Fruit fly (Drosophila melanogaster): Measurements from ENCODE around the gene Jarid2.

Jarid2 gene

DNA sequence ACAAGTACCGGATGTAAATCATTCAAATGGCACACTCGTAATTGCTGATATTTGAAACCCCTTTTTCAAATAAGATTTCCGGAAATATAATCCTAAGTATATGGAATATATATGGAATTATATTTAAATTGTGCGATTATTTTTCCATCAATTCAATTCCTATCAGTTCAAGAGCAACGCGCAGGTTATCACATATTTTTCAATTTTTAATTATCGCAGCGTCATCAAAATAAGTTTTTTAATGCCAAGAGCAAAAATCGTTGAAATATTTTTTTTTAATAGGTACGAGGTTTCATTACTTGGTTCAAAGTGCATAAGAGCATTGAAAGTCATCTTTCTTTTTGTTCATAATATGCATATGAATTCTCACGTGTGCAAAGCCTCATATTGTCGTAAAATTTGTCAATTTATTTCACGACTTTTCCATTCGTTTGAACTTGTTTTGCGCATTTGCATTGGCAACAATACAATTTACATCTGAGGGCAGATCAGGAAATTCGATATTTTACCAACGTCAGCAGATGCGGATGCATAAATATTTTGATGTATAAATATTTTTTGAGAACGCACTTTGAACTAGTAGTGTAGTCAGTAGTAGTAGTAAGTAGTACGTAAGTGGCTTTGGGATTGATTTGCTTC is 21.3 kb downstream of the Jarid2 start:
- TF ChIP-seq CG8478 (optimal IDR thresholded peaks at IDR 0.05): no peak
- TF ChIP-seq usp (GFP tag; optimal IDR thresholded peaks at IDR 0.05): no peak
- no peak for TF ChIP-seq Dll (optimal IDR thresholded peaks at IDR 0.05)
- no peak for TF ChIP-seq pan (optimal IDR thresholded peaks at IDR 0.05)

DNA sequence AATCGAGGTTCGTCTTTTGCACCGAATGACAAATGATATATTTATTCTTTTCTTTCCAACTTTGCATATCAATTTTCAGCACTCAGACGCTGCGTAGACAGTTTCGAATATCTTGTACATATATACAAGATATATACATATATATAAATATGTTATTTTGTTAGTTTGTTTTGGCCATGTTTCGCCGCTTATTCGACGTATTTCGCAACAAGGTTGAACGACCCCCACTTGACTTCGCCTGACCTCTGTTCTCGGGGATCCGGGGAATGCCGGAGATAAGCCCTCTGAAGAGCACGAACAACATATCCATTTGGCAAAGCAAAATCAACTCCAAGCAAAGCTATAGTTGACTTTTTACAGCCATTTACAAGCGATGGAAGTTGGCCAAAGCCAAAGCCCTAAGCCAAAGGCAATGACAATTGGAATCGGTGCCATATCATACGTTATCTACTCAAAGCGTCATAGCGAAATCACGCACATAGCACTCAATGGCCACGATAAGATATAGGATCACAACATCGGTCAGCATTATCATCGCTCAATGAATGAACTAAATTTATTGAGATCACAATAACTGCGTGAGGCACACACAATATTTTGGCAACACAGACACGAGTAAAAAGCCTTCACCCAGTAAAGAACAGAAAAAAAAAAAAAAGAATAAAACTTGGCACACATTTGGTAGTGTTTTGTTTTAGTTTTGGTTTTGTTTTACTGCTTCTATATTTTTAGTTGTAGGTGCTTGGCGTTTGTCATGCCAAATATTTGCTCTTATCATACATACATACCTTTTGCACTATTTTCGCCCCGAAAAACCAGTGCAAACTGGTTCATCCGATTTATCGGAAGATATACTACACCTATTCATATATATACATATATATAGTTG is 23.3 kb downstream of the Jarid2 start:
- no peak for TF ChIP-seq psq (optimal IDR thresholded peaks at IDR 0.05)
- no peak for TF ChIP-seq EcR (GFP tag; optimal IDR thresholded peaks at IDR 0.05)
- TF ChIP-seq CG8478 (optimal IDR thresholded peaks at IDR 0.05): no peak
- no peak for TF ChIP-seq pan (optimal IDR thresholded peaks at IDR 0.05)
- no peak for TF ChIP-seq usp (GFP tag; optimal IDR thresholded peaks at IDR 0.05)
- no peak for TF ChIP-seq Dll (optimal IDR thresholded peaks at IDR 0.05)

DNA sequence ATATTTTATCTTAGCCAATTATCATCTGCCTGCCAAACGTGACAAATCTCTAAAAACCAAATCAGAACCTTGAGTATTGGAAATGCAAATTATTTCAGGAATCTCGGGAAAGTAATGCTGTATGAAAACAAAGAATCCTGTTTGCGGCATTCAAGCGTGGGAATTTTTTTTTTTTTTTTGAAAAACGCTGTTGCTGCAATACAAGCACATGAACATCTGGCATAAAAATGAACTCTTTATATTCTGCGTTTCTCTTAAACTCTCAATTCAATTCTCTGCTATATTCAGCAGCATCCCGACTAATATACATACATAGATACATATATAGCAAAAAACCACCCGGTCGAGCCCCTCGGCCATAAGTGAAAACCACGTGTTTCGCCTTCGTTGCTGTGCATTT is 24.5 kb downstream of the Jarid2 start:
- no peak for TF ChIP-seq pan (optimal IDR thresholded peaks at IDR 0.05)
- TF ChIP-seq psq (optimal IDR thresholded peaks at IDR 0.05): no peak
- no peak for TF ChIP-seq Dll (optimal IDR thresholded peaks at IDR 0.05)
- no peak for TF ChIP-seq EcR (GFP tag; optimal IDR thresholded peaks at IDR 0.05)
- no peak for TF ChIP-seq CG8478 (optimal IDR thresholded peaks at IDR 0.05)
- TF ChIP-seq usp (GFP tag; optimal IDR thresholded peaks at IDR 0.05): no peak

DNA sequence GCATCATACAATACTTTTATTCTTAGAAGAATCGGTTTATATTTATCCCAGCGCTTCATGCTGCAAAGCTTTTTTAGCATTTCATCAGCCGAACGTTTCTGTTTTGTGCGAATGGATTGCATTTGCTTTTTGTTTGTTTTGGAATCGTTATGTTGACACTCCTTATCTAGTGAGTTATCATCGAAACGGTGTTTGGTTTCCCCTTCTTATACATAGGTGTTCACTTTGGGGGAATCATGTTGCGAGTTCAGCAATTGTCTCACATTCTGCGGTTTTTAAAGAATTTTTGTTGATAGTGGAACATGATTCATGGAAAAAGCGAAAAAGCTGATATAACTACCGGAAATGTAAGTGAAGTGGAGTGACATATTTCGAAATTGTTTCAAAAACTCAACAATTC is 25.5 kb downstream of the Jarid2 start:
- TF ChIP-seq EcR (GFP tag; optimal IDR thresholded peaks at IDR 0.05) (no peak), pan (optimal IDR thresholded peaks at IDR 0.05) (no peak), usp (GFP tag; optimal IDR thresholded peaks at IDR 0.05) (no peak), CG8478 (optimal IDR thresholded peaks at IDR 0.05) (no peak), psq (optimal IDR thresholded peaks at IDR 0.05) (no peak), Dll (optimal IDR thresholded peaks at IDR 0.05) (no peak)

DNA sequence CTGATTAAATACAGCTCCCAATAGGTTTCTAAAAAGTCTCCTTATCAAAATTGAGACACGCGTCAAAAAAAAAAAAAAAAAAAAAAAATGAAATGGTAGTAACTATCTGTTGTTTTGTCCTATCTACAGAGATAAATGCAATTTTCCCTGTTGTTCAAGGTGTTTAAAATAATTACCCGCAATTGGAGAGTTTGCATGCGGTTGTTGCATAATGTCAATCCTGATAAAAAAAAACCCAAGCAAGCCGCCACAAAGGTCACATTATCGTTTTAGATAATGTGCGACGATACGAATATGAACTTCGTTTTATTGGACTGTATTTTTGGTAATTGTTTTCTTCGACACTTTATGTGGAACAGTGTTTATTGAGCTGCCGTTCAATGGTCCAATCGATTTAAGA is 26.0 kb downstream of the Jarid2 start:
- TF ChIP-seq psq (optimal IDR thresholded peaks at IDR 0.05) (no peak), Dll (optimal IDR thresholded peaks at IDR 0.05) (no peak), EcR (GFP tag; optimal IDR thresholded peaks at IDR 0.05) (no peak), usp (GFP tag; optimal IDR thresholded peaks at IDR 0.05) (no peak), CG8478 (optimal IDR thresholded peaks at IDR 0.05) (no peak), pan (optimal IDR thresholded peaks at IDR 0.05) (no peak)

DNA sequence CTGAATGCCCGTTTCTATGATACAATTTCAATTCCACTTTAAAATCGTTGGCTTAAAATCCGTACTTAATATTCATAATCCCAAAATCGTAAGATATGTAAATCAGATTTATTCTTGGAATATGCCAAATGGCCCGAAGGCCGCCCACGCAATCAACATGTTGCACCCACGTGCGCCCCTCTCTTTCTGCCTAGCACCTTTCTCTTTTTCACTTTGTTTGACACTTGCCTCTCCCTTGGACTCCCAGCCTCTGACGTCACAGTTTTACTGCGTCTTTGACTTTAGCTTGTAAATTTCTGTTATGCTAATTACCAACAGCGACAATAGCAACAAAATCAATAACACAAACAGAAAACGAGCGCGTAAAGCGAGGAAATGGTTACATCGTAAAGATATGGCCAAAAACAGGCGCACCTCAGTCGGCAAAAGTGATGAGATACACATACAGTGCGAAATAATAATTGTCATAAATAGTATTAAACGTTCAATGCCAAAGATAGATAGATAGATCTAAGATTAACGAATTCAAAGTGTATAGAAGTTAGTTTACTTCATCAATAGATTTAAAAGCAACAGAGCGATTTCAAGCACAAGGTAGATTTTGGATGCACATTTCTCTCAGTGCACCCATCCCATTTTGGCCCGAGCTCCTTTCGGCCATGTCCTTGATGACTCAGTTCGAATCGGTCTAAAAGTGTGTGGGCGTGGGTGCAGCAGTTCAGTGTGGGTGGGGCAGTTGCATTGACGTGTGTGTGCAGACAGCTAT is 26.9 kb downstream of the Jarid2 start:
- TF ChIP-seq EcR (GFP tag; optimal IDR thresholded peaks at IDR 0.05) (no peak), Dll (optimal IDR thresholded peaks at IDR 0.05) (no peak), CG8478 (optimal IDR thresholded peaks at IDR 0.05) (no peak), psq (optimal IDR thresholded peaks at IDR 0.05) (no peak), pan (optimal IDR thresholded peaks at IDR 0.05) (no peak), usp (GFP tag; optimal IDR thresholded peaks at IDR 0.05) (no peak)

DNA sequence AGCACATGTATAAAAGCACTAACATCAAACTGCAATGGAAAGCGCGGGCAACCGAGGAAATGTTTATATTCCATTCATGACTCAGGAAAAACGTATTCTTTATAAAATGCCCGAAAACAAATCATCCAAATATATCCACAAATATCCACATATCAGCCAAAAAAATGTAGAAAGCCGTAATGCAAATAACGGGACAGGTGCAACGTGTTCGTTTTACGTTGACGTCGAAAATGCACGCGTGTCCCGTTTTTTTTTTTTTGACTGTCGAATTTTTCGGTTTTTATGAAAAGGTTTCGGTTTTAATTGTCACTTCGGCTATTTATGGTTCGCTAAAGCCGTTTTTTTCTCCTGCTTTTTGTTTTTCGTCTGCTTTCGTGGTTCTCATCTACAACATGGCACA is 27.7 kb downstream of the Jarid2 start:
- no peak for TF ChIP-seq psq (optimal IDR thresholded peaks at IDR 0.05)
- TF ChIP-seq Dll (optimal IDR thresholded peaks at IDR 0.05): no peak
- no peak for TF ChIP-seq CG8478 (optimal IDR thresholded peaks at IDR 0.05)
- TF ChIP-seq pan (optimal IDR thresholded peaks at IDR 0.05): no peak
- TF ChIP-seq usp (GFP tag; optimal IDR thresholded peaks at IDR 0.05): no peak
- no peak for TF ChIP-seq EcR (GFP tag; optimal IDR thresholded peaks at IDR 0.05)

DNA sequence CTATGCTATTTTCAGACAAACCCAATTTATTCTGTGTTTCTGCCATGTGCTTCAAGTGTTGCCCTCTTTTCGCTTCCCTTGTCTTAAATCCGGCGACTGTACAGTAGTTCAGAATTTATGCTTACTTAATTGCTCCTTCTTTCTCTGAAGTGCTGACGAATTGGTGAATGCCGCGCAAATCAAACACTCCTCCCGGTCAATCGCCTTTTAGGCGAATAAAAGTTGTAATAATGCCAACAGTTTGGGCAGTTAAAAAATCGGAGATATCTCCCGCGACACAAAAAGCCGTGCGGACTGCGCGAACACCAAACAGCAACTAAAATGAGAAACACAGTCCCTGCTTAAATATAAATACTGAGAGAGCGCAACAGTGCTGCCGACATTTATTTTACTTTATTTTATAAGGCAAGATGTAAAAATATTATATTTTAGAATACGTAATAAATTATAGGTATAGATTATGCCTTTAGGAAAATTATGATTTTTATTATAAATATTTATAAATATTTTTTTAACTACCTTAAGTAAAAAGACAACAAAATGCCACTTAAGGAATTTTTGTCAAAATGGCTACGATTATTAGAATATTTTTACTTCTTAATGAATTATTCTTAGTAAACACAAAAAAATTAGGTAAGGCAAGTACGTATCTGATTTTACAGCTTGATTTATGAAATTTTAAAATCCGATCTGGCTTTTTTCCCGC is 28.3 kb downstream of the Jarid2 start, which contains the start of gene path:
TSS of gene path (minus strand) at position 322 of the 706 bp plus-strand sequence.
- no peak for TF ChIP-seq psq (optimal IDR thresholded peaks at IDR 0.05)
- no peak for TF ChIP-seq usp (GFP tag; optimal IDR thresholded peaks at IDR 0.05)
- no peak for TF ChIP-seq pan (optimal IDR thresholded peaks at IDR 0.05)
- TF ChIP-seq EcR (GFP tag; optimal IDR thresholded peaks at IDR 0.05): no peak
- TF ChIP-seq Dll (optimal IDR thresholded peaks at IDR 0.05): no peak
- no peak for TF ChIP-seq CG8478 (optimal IDR thresholded peaks at IDR 0.05)

DNA sequence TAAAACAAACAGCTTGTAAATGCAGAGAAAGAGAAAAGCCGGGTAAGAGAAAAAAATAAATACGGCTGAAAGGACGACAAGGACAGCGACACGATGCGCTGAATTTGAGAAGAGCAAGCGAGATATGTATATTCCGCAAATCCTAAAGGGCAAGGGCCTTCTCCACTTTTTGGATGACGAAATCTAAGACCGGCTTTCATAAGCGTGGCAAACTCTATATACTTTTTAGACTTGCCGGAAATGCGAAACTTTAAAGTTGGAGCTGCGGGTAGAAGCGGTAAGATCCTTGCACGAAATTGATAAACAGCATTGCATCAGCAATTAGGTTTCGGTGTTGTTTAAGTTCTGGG is 28.9 kb downstream of the Jarid2 start:
- no peak for TF ChIP-seq CG8478 (optimal IDR thresholded peaks at IDR 0.05)
- TF ChIP-seq EcR (GFP tag; optimal IDR thresholded peaks at IDR 0.05): peak; percentile 49 to 61

DNA sequence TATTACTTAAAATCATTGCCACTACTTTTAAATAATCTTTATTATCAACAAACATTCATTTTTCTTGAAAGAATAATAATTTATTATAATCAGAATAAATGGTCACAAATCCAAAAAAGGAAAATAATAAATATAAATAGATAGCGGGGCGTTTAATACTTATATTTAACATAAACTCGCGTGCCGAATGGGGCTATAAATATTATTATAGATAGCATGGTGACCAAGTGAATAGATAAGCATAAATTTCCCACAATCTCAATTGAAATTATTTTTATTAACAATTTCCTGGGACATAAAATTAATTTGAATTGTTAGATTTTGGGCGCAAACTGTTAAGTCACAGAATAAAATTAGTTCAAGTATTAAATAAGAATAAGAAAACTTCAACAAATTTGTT is 29.6 kb downstream of the Jarid2 start:
- TF ChIP-seq psq (optimal IDR thresholded peaks at IDR 0.05): no peak
- TF ChIP-seq Dll (optimal IDR thresholded peaks at IDR 0.05): no peak
- no peak for TF ChIP-seq CG8478 (optimal IDR thresholded peaks at IDR 0.05)
- no peak for TF ChIP-seq usp (GFP tag; optimal IDR thresholded peaks at IDR 0.05)
- no peak for TF ChIP-seq pan (optimal IDR thresholded peaks at IDR 0.05)
- TF ChIP-seq EcR (GFP tag; optimal IDR thresholded peaks at IDR 0.05): no peak

DNA sequence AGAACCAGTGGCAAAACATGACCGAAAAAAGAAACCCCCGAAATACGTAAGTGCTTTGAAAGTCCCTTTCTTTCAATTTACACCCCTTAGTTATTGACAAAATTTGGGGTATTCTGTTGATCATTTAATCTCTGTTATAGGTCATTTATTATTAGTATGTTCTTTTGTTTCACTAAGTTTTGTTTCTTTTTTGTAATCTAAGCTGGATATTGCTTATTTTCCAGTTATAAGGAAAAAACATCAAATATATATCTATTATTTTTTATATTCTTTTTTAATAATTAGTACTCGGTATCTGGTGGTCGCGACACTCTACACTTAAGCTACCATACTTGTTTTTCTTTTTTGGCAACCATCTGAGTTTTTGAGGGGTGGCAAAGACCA is 31.8 kb downstream of the Jarid2 start:
- TF ChIP-seq usp (GFP tag; optimal IDR thresholded peaks at IDR 0.05) (no peak), CG8478 (optimal IDR thresholded peaks at IDR 0.05) (no peak), pan (optimal IDR thresholded peaks at IDR 0.05) (peak; percentile 75)
